Fruit fly (Drosophila melanogaster): ENCODE measurements around the gene Pus1.

Gene Pus1

DNA sequence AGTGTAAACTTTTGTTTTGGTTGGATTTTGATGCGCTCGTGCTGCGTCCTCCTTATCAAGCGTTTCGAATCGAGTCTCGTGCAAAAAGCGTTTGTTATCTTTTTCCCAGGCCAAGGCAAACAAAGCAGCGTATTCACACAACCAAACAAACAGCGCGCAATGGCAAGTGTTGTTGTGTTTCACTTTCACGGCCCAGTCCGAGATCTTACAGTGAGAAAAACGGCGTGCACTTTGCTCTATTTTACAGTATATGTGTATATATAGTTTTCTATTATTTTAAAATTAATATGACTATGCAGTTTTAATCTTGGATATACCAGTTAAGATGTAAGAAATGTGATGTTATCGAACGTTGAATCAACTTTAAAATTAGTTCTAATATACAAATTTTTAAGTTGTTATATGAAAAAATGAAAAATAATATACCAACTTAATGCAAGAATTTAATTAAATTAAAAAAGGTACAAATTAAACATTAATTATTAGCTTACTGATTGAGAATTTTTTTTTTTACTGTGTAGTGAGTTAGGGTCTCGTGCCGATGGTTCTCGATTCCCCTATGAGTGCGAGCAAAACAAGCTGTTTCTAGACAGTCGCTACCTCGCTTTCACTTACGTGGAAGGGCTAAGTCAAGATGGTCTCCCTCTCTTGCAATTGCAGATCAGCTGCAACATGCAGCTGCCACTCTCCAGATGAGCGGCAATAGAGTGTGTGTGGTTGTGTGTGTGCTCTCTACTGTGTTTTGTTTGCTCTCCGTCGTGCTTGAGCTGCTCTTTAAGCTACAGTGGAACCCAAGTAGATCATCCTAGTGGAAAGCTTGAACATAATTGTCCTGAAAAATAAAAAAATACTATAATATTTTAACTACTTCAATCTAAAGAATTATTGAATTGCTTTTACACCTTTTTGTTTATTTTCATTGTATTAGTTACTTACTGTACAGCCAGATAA is 2.0 kb upstream of the Pus1 start (continued):
- TF ChIP-seq luna (GFP tag; optimal IDR thresholded peaks at IDR 0.05) (no peak), abd-A (tag; optimal IDR thresholded peaks at IDR 0.05) (no peak), Dbx (GFP tag; IDR thresholded peaks at IDR 0.05) (peak; percentile 65), ci (GFP tag; IDR thresholded peaks at IDR 0.05) (peak; percentile 83), HLH3B (GFP tag; IDR thresholded peaks at IDR 0.05) (peak; percentile 79), CG18262 (tag; optimal IDR thresholded peaks at IDR 0.05) (peak; percentile 98), Sin3A (optimal IDR thresholded peaks at IDR 0.05) (no peak), CG5245 (GFP tag; optimal IDR thresholded peaks at IDR 0.05) (peak; percentile 72), Elba2 (GFP tag; optimal IDR thresholded peaks at IDR 0.05) (peak; percentile 23), CG2678 (tag; optimal IDR thresholded peaks at IDR 0.05) (peak; percentile 95), CG10959 (GFP tag; IDR thresholded peaks at IDR 0.05) (peak; percentile 64; the same call in 1 of the 2 replicates), salm (tag; optimal IDR thresholded peaks at IDR 0.05) (peak; percentile 91), sens-2 (GFP tag; IDR thresholded peaks at IDR 0.05) (0 out of 2 replicates have a peak, but pooled peaks have one; percentile 5), repo (GFP tag; optimal IDR thresholded peaks at IDR 0.05) (no peak), CG2202 (tag; optimal IDR thresholded peaks at IDR 0.05) (peak; percentile 81), stc (GFP tag; IDR thresholded peaks at IDR 0.05) (peak; percentile 68), CG8478 (optimal IDR thresholded peaks at IDR 0.05) (no peak), cad (GFP tag; optimal IDR thresholded peaks at IDR 0.05) (no peak), trem (tag; optimal IDR thresholded peaks at IDR 0.05) (peak; percentile 90), CG3065 (GFP tag; optimal IDR thresholded peaks at IDR 0.05) (peak; percentile 45), ro (GFP tag; IDR thresholded peaks at IDR 0.05) (peak; percentile 42; the same call in 1 of the 2 replicates), ERR (GFP tag; optimal IDR thresholded peaks at IDR 0.05) (no peak), Optix (GFP tag; IDR thresholded peaks at IDR 0.05) (peak; percentile 52; the same call in 1 of the 3 replicates), az2 (GFP tag; optimal IDR thresholded peaks at IDR 0.05) (peak; percentile 84), wek (GFP tag; optimal IDR thresholded peaks at IDR 0.05) (no peak), slp2 (GFP tag; optimal IDR thresholded peaks at IDR 0.05) (no peak), p53 (GFP tag; optimal IDR thresholded peaks at IDR 0.05) (no peak), tin (GFP tag; optimal IDR thresholded peaks at IDR 0.05) (peak; percentile 85), CG8944 (GFP tag; optimal IDR thresholded peaks at IDR 0.05) (peak; percentile 21), bab2 (GFP tag; optimal IDR thresholded peaks at IDR 0.05) (peak; percentile 30), pita (GFP tag; optimal IDR thresholded peaks at IDR 0.05) (no peak), CG4328 (GFP tag; optimal IDR thresholded peaks at IDR 0.05) (peak; percentile 83), CG10431 (GFP tag; optimal IDR thresholded peaks at IDR 0.05) (peak; percentile 74), hkb (optimal IDR thresholded peaks at IDR 0.05) (no peak), hkb (GFP tag; IDR thresholded peaks at IDR 0.05) (peak; percentile 77), zfh2 (GFP tag; optimal IDR thresholded peaks at IDR 0.05) (no peak), CG7786 (GFP tag; optimal IDR thresholded peaks at IDR 0.05) (no peak), CG14860 (GFP tag; IDR thresholded peaks at IDR 0.05; ENCODE audit: partially characterized antibody) (no peak), MESR4 (GFP tag; optimal IDR thresholded peaks at IDR 0.05) (no peak), org-1 (GFP tag; optimal IDR thresholded peaks at IDR 0.05) (peak; percentile 86), Abd-B (GFP tag; optimal IDR thresholded peaks at IDR 0.05) (peak; percentile 92), CG14050 (GFP tag; IDR thresholded peaks at IDR 0.05) (peak; percentile 55), CG34376 (GFP tag; optimal IDR thresholded peaks at IDR 0.05) (peak; percentile 36), psq (GFP tag; optimal IDR thresholded peaks at IDR 0.05) (peak; percentile 62), sima (GFP tag; optimal IDR thresholded peaks at IDR 0.05) (no peak), exex (tag; optimal IDR thresholded peaks at IDR 0.05) (peak; percentile 17), CG8281 (tag; optimal IDR thresholded peaks at IDR 0.05) (peak; percentile 78), CG3163 (GFP tag; optimal IDR thresholded peaks at IDR 0.05) (no peak), CG2875 (GFP tag; optimal IDR thresholded peaks at IDR 0.05) (peak; percentile 85), ato (GFP tag; IDR thresholded peaks at IDR 0.05; ENCODE audit: partially characterized antibody) (no peak), br (optimal IDR thresholded peaks at IDR 0.05) (no peak)

Measured in whole organism, embryonic.